Fruit fly (Drosophila melanogaster): Measurements from ENCODE around the gene Tasp1.

The Tasp1 gene

dm6 chr3L:16100059-16100458 is 12.7 kb upstream of the Tasp1 start, which contains the start of gene IleRS-m:
Gene IleRS-m, plus strand, starts transcription at chr3L:16100280.
- no peak for TF ChIP-seq Sin3A (optimal IDR thresholded peaks at IDR 0.05)
- TF ChIP-seq psq (optimal IDR thresholded peaks at IDR 0.05), result no peak
- TF ChIP-seq h (optimal IDR thresholded peaks at IDR 0.05), result no peak
- TF ChIP-seq ttk (optimal IDR thresholded peaks at IDR 0.05), result no peak
- no peak for TF ChIP-seq insv (optimal IDR thresholded peaks at IDR 0.05)
- TF ChIP-seq Myc (optimal IDR thresholded peaks at IDR 0.05), result no peak

- TF ChIP-seq psq (optimal IDR thresholded peaks at IDR 0.05) (no peak), Sin3A (optimal IDR thresholded peaks at IDR 0.05) (no peak), Myc (optimal IDR thresholded peaks at IDR 0.05) (no peak), insv (optimal IDR thresholded peaks at IDR 0.05) (no peak), h (optimal IDR thresholded peaks at IDR 0.05) (no peak)
These were observed 10.1 kb upstream of the Tasp1 start, which contains the start of the genes CG13074 and ATPsynbetaL for dm6 chr3L:16097393-16097884. Gene CG13074, minus strand, starts transcription at chr3L:16097493. Gene ATPsynbetaL, plus strand, starts transcription at chr3L:16097834.

- TF ChIP-seq Sin3A (optimal IDR thresholded peaks at IDR 0.05) (no peak), ttk (optimal IDR thresholded peaks at IDR 0.05) (no peak), psq (optimal IDR thresholded peaks at IDR 0.05) (no peak), insv (optimal IDR thresholded peaks at IDR 0.05) (no peak), Myc (optimal IDR thresholded peaks at IDR 0.05) (no peak), h (optimal IDR thresholded peaks at IDR 0.05) (no peak)
These were observed 3.0 kb upstream of the Tasp1 start, which contains the start of the genes CG5235 and ClC-c for dm6 chr3L:16090330-16090803. Gene CG5235, minus strand, starts transcription at chr3L:16090392. Gene ClC-c, plus strand, starts transcription at chr3L:16090454.

dm6 chr3L:16083693-16084092 is 3.6 kb downstream of the Tasp1 start, which contains the start of gene CG13075:
Gene CG13075, plus strand, starts transcription at chr3L:16083993.
- TF ChIP-seq h (optimal IDR thresholded peaks at IDR 0.05), result no peak
- TF ChIP-seq ttk (optimal IDR thresholded peaks at IDR 0.05), result no peak
- TF ChIP-seq psq (optimal IDR thresholded peaks at IDR 0.05), result no peak
- TF ChIP-seq Sin3A (optimal IDR thresholded peaks at IDR 0.05), result no peak

dm6 chr3L:16082251-16082650 is 5.1 kb downstream of the Tasp1 start, which contains the start of gene CG33258:
Gene CG33258, plus strand, starts transcription at chr3L:16082551.
- TF ChIP-seq ttk (optimal IDR thresholded peaks at IDR 0.05) (no peak), Myc (optimal IDR thresholded peaks at IDR 0.05) (no peak), Sin3A (optimal IDR thresholded peaks at IDR 0.05) (no peak), h (optimal IDR thresholded peaks at IDR 0.05) (no peak), insv (optimal IDR thresholded peaks at IDR 0.05) (no peak), psq (optimal IDR thresholded peaks at IDR 0.05) (no peak)

dm6 chr3L:16060806-16061600 is 26.3 kb downstream of the Tasp1 start:
- no peak for TF ChIP-seq psq (optimal IDR thresholded peaks at IDR 0.05)
- no peak for TF ChIP-seq Myc (optimal IDR thresholded peaks at IDR 0.05)
- no peak for TF ChIP-seq Sin3A (optimal IDR thresholded peaks at IDR 0.05)

dm6 chr3L:16056101-16056891 is 31.0 kb downstream of the Tasp1 start:
- no peak for TF ChIP-seq Sin3A (optimal IDR thresholded peaks at IDR 0.05)
- no peak for TF ChIP-seq h (optimal IDR thresholded peaks at IDR 0.05)
- no peak for TF ChIP-seq ttk (optimal IDR thresholded peaks at IDR 0.05)
- no peak for TF ChIP-seq Myc (optimal IDR thresholded peaks at IDR 0.05)
- no peak for TF ChIP-seq psq (optimal IDR thresholded peaks at IDR 0.05)

- TF ChIP-seq psq (optimal IDR thresholded peaks at IDR 0.05) (no peak), Myc (optimal IDR thresholded peaks at IDR 0.05) (no peak), ttk (optimal IDR thresholded peaks at IDR 0.05) (no peak), insv (optimal IDR thresholded peaks at IDR 0.05) (no peak), h (optimal IDR thresholded peaks at IDR 0.05) (no peak), Sin3A (optimal IDR thresholded peaks at IDR 0.05) (no peak)
These were observed 33.2 kb downstream of the Tasp1 start for dm6 chr3L:16054095-16054494.

- TF ChIP-seq ttk (optimal IDR thresholded peaks at IDR 0.05), result no peak
- TF ChIP-seq h (optimal IDR thresholded peaks at IDR 0.05), result no peak
- no peak for TF ChIP-seq insv (optimal IDR thresholded peaks at IDR 0.05)
- TF ChIP-seq Myc (optimal IDR thresholded peaks at IDR 0.05), result no peak
- no peak for TF ChIP-seq Sin3A (optimal IDR thresholded peaks at IDR 0.05)
- no peak for TF ChIP-seq psq (optimal IDR thresholded peaks at IDR 0.05)
These were observed 34.2 kb downstream of the Tasp1 start for dm6 chr3L:16053026-16053556.

dm6 chr3L:16052145-16053025 is 34.9 kb downstream of the Tasp1 start:
- TF ChIP-seq h (optimal IDR thresholded peaks at IDR 0.05) (no peak), insv (optimal IDR thresholded peaks at IDR 0.05) (no peak), ttk (optimal IDR thresholded peaks at IDR 0.05) (no peak), psq (optimal IDR thresholded peaks at IDR 0.05) (no peak), Myc (optimal IDR thresholded peaks at IDR 0.05) (no peak)

- no peak for TF ChIP-seq psq (optimal IDR thresholded peaks at IDR 0.05)
- TF ChIP-seq h (optimal IDR thresholded peaks at IDR 0.05), result no peak
- no peak for TF ChIP-seq Myc (optimal IDR thresholded peaks at IDR 0.05)
- TF ChIP-seq Sin3A (optimal IDR thresholded peaks at IDR 0.05), result no peak
- no peak for TF ChIP-seq insv (optimal IDR thresholded peaks at IDR 0.05)
- no peak for TF ChIP-seq ttk (optimal IDR thresholded peaks at IDR 0.05)
These were observed 35.6 kb downstream of the Tasp1 start, which contains the start of gene Mbs for dm6 chr3L:16051719-16052122. Gene Mbs, plus strand, starts transcription at chr3L:16051959.

All from Kc167 (cell line).